Worm (Caenorhabditis elegans) whole organism, L3 larva: Measurements from ENCODE around the gene str-231.

ENCODE experiments used
- aly-2 ChIP-seq: fragments of 150-350 bp; optimal IDR thresholded peaks from 2 replicates; lab custom pipeline; 2014; ENCODE audit warnings: missing biosample characterization, missing genetic modification characterization
- elt-3 ChIP-seq, 3 experiments: fragments of 150-350 bp in 1 of 3; sonication (generic microtip) in 2 of 3; optimal IDR thresholded peaks; 2 replicates in 2 of 3; 4 replicates in 1 of 3; lab custom pipeline; 2014 to 2017; ENCODE audit warnings: missing biosample characterization in 3 of 3, missing genetic modification characterization in 3 of 3
- jun-1 ChIP-seq: fragments of 150-350 bp; optimal IDR thresholded peaks from 2 replicates; lab custom pipeline; 2014; ENCODE audit warnings: missing biosample characterization, missing genetic modification reagents, missing genetic modification characterization
- zag-1 ChIP-seq: fragments of 150-350 bp; optimal IDR thresholded peaks from 2 replicates; lab custom pipeline; 2014; ENCODE audit warnings: missing biosample characterization, missing genetic modification characterization
- ztf-11 ChIP-seq: fragments of 150-350 bp; optimal IDR thresholded peaks from 2 replicates; lab custom pipeline; 2014; ENCODE audit warnings: missing biosample characterization, missing genetic modification characterization

ce11 chrV:15965114-15965513 is 42.3 kb downstream of the str-231 start, which contains the start of gene sri-2:
- TF ChIP-seq zag-1 (tag; lab: Kevin White, UChicago) (no peak), ztf-11 (no peak), elt-3 (tag; optimal IDR thresholded peaks at IDR 0.05; lab: Kevin White, UChicago) (no peak), aly-2 (tag; lab: Kevin White, UChicago) (no peak), jun-1 (no peak)
